Fruit fly (Drosophila melanogaster) whole organism, prepupa: Measurements from ENCODE around the gene CG33710.

ENCODE experiments used
- Blimp-1 ChIP-seq: fragments of 200-800 bp; sonication (Bioruptor generic); optimal IDR thresholded peaks from 3 replicates; lab custom pipeline; 2017; ENCODE audit warnings: missing biosample characterization, missing genetic modification characterization, mild to moderate bottlenecking, moderate library complexity, missing genetic modification reagents
- CG10631 ChIP-seq: fragments of 200-800 bp; sonication (Bioruptor generic); optimal IDR thresholded peaks from 2 replicates; lab custom pipeline; 2016; ENCODE audit warnings: missing biosample characterization, missing genetic modification characterization
- CG10669 ChIP-seq: fragments of 200-800 bp; sonication (Bioruptor generic); optimal IDR thresholded peaks from 3 replicates; lab custom pipeline; 2018; ENCODE audit warnings: missing biosample characterization, mild to moderate bottlenecking, missing genetic modification characterization, moderate library complexity
- CG15336 ChIP-seq: fragments of 200-800 bp; sonication (Bioruptor generic); IDR thresholded peaks from 2 replicates; pipeline ENCODE4 v1.3.6; 2022; ENCODE audit warnings: missing biosample characterization, missing genetic modification characterization
- CG1621 ChIP-seq: fragments of 200-800 bp; sonication (Bioruptor generic); optimal IDR thresholded peaks from 3 replicates; lab custom pipeline; 2018; ENCODE audit warnings: missing biosample characterization, mild to moderate bottlenecking, missing genetic modification characterization
- CG31627 ChIP-seq: fragments of 200-800 bp; sonication (Bioruptor generic); optimal IDR thresholded peaks from 3 replicates; lab custom pipeline; 2016; ENCODE audit warnings: missing biosample characterization, missing genetic modification characterization
- CG32006 ChIP-seq: fragments of 200-800 bp; sonication (Bioruptor generic); optimal IDR thresholded peaks from 3 replicates; lab custom pipeline; 2017; ENCODE audit warnings: missing biosample characterization, mild to moderate bottlenecking, missing genetic modification characterization
- CG34406 ChIP-seq: fragments of 200-800 bp; sonication (Bioruptor generic); optimal IDR thresholded peaks from 3 replicates; lab custom pipeline; 2016; ENCODE audit warnings: missing biosample characterization, missing genetic modification characterization
- CG4318 ChIP-seq: fragments of 200-800 bp; sonication (Bioruptor generic); optimal IDR thresholded peaks from 3 replicates; lab custom pipeline; 2017; ENCODE audit warnings: missing biosample characterization, mild to moderate bottlenecking, missing genetic modification characterization
- CG6163 ChIP-seq: fragments of 200-800 bp; sonication (Bioruptor generic); IDR thresholded peaks from 3 replicates; pipeline ENCODE4 v1.3.6; 2022; ENCODE audit warnings: missing biosample characterization, missing genetic modification characterization
- CG6792 ChIP-seq: fragments of 200-800 bp; sonication (Bioruptor generic); optimal IDR thresholded peaks from 3 replicates; lab custom pipeline; 2016; ENCODE audit warnings: missing biosample characterization, missing genetic modification characterization
- CG6808 ChIP-seq: fragments of 200-800 bp; sonication (Bioruptor generic); optimal IDR thresholded peaks from 3 replicates; lab custom pipeline; 2017; ENCODE audit warnings: missing biosample characterization, missing genetic modification characterization, mild to moderate bottlenecking, moderate library complexity, missing genetic modification reagents
- CG6854 ChIP-seq: fragments of 200-800 bp; sonication (Bioruptor generic); optimal IDR thresholded peaks from 2 replicates; lab custom pipeline; 2017; ENCODE audit warnings: missing biosample characterization, mild to moderate bottlenecking, missing genetic modification characterization
- CG8119 ChIP-seq: fragments of 200-800 bp; sonication (Bioruptor generic); IDR thresholded peaks from 3 replicates; pipeline ENCODE4 v1.3.6; 2022; ENCODE audit warnings: missing biosample characterization, missing genetic modification characterization
- CG8632 ChIP-seq: fragments of 200-800 bp; sonication (Bioruptor generic); optimal IDR thresholded peaks from 3 replicates; lab custom pipeline; 2016; ENCODE audit warnings: missing biosample characterization, missing genetic modification characterization
- Eip75B ChIP-seq: fragments of 200-800 bp; sonication (Bioruptor generic); optimal IDR thresholded peaks from 3 replicates; lab custom pipeline; 2016; ENCODE audit warnings: missing biosample characterization, missing genetic modification characterization
- Eip78C ChIP-seq: fragments of 200-800 bp; sonication (Bioruptor generic); peaks from one replicate; lab custom pipeline; 2016; ENCODE audit warnings: missing biosample characterization, missing genetic modification characterization
- Ets96B ChIP-seq: fragments of 200-800 bp; optimal IDR thresholded peaks from 2 replicates; lab custom pipeline; 2019; ENCODE audit warnings: missing biosample characterization, mild to moderate bottlenecking, missing genetic modification characterization, moderate library complexity
- Hr38 ChIP-seq: sonication (Bioruptor generic); optimal IDR thresholded peaks from 2 replicates; lab custom pipeline; 2016; ENCODE audit warnings: missing biosample characterization, missing genetic modification characterization
- Lpt ChIP-seq: fragments of 200-800 bp; sonication (Bioruptor generic); optimal IDR thresholded peaks from 3 replicates; lab custom pipeline; 2016; ENCODE audit warnings: missing biosample characterization, missing genetic modification characterization
- OdsH ChIP-seq: fragments of 200-800 bp; sonication (Bioruptor generic); optimal IDR thresholded peaks from 3 replicates; lab custom pipeline; 2016; ENCODE audit warnings: missing biosample characterization, missing genetic modification characterization
- Sox14 ChIP-seq: fragments of 200-800 bp; sonication (Bioruptor generic); optimal IDR thresholded peaks from 3 replicates; lab custom pipeline; 2016; ENCODE audit warnings: missing biosample characterization, missing genetic modification characterization
- achi ChIP-seq: fragments of 200-800 bp; sonication (Bioruptor generic); optimal IDR thresholded peaks from 3 replicates; lab custom pipeline; 2016; ENCODE audit warnings: missing biosample characterization, missing genetic modification characterization
- acj6 ChIP-seq: fragments of 200-800 bp; sonication (Bioruptor generic); optimal IDR thresholded peaks from 3 replicates; lab custom pipeline; 2016; ENCODE audit warnings: missing biosample characterization, missing genetic modification characterization
- cyc ChIP-seq: fragments of 200-800 bp; sonication (Bioruptor generic); optimal IDR thresholded peaks from 3 replicates; lab custom pipeline; 2016; ENCODE audit warnings: missing biosample characterization, missing genetic modification characterization
- eg ChIP-seq: fragments of 200-800 bp; sonication (Bioruptor generic); IDR thresholded peaks from 3 replicates; pipeline ENCODE4 v1.3.6; 2022; ENCODE audit warnings: missing biosample characterization, missing genetic modification characterization
- fd85E ChIP-seq: fragments of 200-800 bp; sonication (Bioruptor generic); optimal IDR thresholded peaks from 3 replicates; lab custom pipeline; 2016; ENCODE audit warnings: missing biosample characterization, missing genetic modification characterization
- lz ChIP-seq: fragments of 200-800 bp; sonication (Bioruptor generic); optimal IDR thresholded peaks from 3 replicates; lab custom pipeline; 2016; ENCODE audit warnings: missing biosample characterization, missing genetic modification characterization
- spab ChIP-seq: fragments of 200-800 bp; sonication (Bioruptor generic); optimal IDR thresholded peaks from 2 replicates; lab custom pipeline; 2017; ENCODE audit warnings: missing biosample characterization, mild to moderate bottlenecking, missing genetic modification characterization, missing genetic modification reagents
- ss ChIP-seq, 2 experiments: fragments of 200-800 bp; sonication (Bioruptor generic); optimal IDR thresholded peaks; 2 replicates in 1 of 2; 3 replicates in 1 of 2; lab custom pipeline; 2017 to 2018; ENCODE audit warnings: mild to moderate bottlenecking in 2 of 2, missing biosample characterization in 2 of 2, missing genetic modification characterization in 2 of 2, moderate library complexity in 1 of 2
- topi ChIP-seq: fragments of 200-800 bp; sonication (Bioruptor generic); optimal IDR thresholded peaks from 3 replicates; lab custom pipeline; 2016; ENCODE audit warnings: missing biosample characterization, missing genetic modification characterization
- vri ChIP-seq: fragments of 200-800 bp; sonication (Bioruptor generic); optimal IDR thresholded peaks from 3 replicates; lab custom pipeline; 2016; ENCODE audit warnings: missing biosample characterization, mild to moderate bottlenecking, missing genetic modification characterization

CG33710 gene

DNA sequence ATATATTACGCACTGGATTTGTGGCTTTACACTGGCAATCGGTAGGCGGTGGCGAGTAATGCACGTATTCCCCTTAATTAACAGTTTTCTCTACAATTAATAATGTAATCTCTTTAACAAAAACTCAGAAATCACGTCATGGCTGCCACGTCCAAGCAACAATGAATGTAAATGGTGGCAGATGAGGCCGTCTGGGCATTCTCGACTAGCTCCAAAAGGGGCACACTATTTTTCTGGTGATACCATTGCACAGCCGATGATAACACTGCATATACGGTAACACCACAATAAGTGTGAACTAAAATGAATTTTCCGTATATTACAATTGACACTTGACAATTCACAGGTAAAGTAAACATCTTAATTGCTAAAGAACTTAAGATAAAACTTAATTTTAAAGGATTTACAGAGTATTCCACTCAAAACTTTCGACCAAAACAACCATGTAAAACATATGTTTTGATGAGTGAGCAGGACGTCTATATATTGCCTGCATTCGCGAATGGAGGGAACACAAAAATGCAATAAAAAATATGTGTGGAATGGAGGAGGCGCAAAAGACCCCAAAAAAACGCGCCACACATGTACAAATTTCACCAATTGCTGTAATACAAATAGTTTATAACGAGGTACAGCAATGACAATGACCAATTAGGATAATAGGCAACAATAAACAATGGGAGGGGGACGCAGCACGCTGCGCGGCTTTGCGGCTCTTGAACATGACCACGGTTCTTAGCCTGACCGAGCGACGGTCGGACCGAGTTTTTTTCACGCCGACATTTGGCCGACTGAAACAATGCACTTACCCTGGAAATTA, 43.1 kb downstream of the CG33710 start (continued):
- TF ChIP-seq CG8632 (GFP tag; lab: Kevin White, UChicago) (no peak), Sox14 (GFP tag; lab: Kevin White, UChicago) (peak; percentile 74), CG1621 (tag; lab: Kevin White, UChicago) (peak; percentile 42), Lpt (GFP tag; lab: Kevin White, UChicago) (no peak), lz (GFP tag; lab: Kevin White, UChicago) (peak; percentile 27), CG6854 (no peak), CG31627 (no peak), acj6 (GFP tag; lab: Kevin White, UChicago) (no peak), Eip78C (GFP tag; lab: Kevin White, UChicago) (peak; percentile 72), CG10631 (GFP tag; lab: Kevin White, UChicago) (no peak)

DNA sequence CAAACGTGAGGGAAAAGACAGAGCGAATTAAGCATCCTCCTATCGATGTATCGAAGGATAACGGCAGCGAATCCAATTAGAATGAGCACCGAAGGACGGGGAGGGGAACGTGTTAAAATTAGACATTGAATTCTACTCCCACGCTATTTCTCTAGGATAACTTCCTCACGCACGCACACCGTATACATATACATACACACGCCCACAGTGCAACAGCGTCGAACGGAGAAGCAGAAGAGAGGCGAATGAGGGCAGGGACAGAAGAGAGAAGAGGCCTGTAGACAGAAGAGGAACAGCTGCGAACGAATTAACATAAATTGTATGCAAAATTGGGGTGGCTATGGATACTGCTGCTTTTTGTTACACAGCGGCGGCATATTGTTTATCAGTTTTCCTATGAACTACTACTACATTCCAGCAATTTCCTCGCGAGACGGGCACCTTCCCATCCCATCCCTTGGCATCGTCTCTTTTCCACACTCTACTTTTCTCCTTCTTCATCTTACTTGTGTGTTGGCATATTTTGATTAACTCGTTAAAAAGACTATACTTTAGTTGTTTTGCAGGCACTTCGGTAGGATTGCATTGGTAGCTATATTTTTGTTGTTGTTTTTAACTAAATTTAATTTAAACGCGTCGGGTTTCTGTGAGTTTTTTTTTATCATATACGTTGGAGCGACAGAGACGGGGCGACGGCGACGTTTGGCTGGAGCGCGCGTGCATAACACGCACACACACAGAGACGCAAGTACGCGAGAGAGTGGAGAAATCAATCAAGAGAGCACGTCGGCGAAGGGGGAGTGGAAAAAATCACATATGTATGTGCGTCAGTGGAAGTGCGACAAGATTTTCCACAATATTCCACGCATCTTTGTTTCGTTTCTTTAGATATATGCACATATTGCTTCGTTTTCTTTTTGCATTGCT, 44.1 kb downstream of the CG33710 start:
- TF ChIP-seq CG15336 (GFP tag; lab: Robert Waterston, UW) (0 out of 2 replicates have a peak, but pooled peaks have one; percentile 13), CG6163 (GFP tag; lab: Robert Waterston, UW) (peak; percentile 61; the same call in 2 of the 3 replicates), Blimp-1 (peak; percentile 40), vri (peak; percentile 65), CG6808 (GFP tag; lab: Kevin White, UChicago) (peak; percentile 9), achi (GFP tag; lab: Kevin White, UChicago) (no peak), CG4318 (GFP tag; lab: Kevin White, UChicago) (no peak), Lpt (GFP tag; lab: Kevin White, UChicago) (peak; percentile 11), ss (GFP tag; optimal IDR thresholded peaks at IDR 0.05; lab: Kevin White, UChicago) (peak in 1 of 2 experiments; percentile 4), eg (GFP tag; lab: Robert Waterston, UW) (peak; percentile 39; the same call in 1 of the 3 replicates)

DNA sequence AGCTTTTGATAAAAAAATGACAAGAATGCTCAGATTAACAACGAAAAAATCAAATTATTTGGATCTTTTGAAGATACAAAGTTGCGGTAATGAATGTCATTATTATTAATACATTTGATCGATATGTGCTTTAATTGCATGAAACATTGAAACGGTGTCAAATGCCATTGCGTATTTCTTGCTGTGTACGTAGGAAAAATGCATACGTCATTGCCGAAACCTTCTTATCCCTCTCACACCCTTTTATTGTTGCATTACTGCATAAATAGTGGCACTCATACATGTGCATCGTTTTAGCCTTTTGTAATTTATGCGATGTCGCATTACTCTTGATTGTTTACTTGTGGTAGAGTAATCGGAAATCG, 44.9 kb downstream of the CG33710 start:
- no peak for TF ChIP-seq cyc (GFP tag; lab: Kevin White, UChicago)
- TF ChIP-seq Lpt (GFP tag; lab: Kevin White, UChicago) = no peak
- TF ChIP-seq Sox14 (GFP tag; lab: Kevin White, UChicago) = no peak
- no peak for TF ChIP-seq CG10669 (GFP tag; lab: Kevin White, UChicago)
- no peak for TF ChIP-seq Eip75B (GFP tag; lab: Kevin White, UChicago)
- TF ChIP-seq OdsH (GFP tag; lab: Kevin White, UChicago) = no peak
- TF ChIP-seq topi (GFP tag; lab: Kevin White, UChicago) = peak; percentile 5
- TF ChIP-seq CG6792 (GFP tag; lab: Kevin White, UChicago) = peak; percentile 20
- TF ChIP-seq CG32006 = peak; percentile 49
- no peak for TF ChIP-seq fd85E (GFP tag; lab: Kevin White, UChicago)
- no peak for TF ChIP-seq Ets96B (tag; lab: Kevin White, UChicago)
- 0 out of 3 replicates have a peak, but pooled peaks have one; percentile 10 for TF ChIP-seq eg (GFP tag; lab: Robert Waterston, UW)
- TF ChIP-seq spab (GFP tag; lab: Kevin White, UChicago) = no peak
- TF ChIP-seq CG6163 (GFP tag; lab: Robert Waterston, UW) = no peak
- TF ChIP-seq CG15336 (GFP tag; lab: Robert Waterston, UW) = 0 out of 2 replicates have a peak, but pooled peaks have one; percentile 12
- TF ChIP-seq Blimp-1 = no peak
- no peak for TF ChIP-seq CG34406 (GFP tag; lab: Kevin White, UChicago)
- no peak for TF ChIP-seq CG8632 (GFP tag; lab: Kevin White, UChicago)
- TF ChIP-seq ss (GFP tag; optimal IDR thresholded peaks at IDR 0.05; lab: Kevin White, UChicago) = no peak
- TF ChIP-seq CG8119 = no peak
- no peak for TF ChIP-seq Hr38 (GFP tag; lab: Kevin White, UChicago)
- TF ChIP-seq acj6 (GFP tag; lab: Kevin White, UChicago) = peak; percentile 5
- TF ChIP-seq achi (GFP tag; lab: Kevin White, UChicago) = no peak
